Worm (Caenorhabditis elegans): ENCODE measurements around the gene F53B3.6.

DNA sequence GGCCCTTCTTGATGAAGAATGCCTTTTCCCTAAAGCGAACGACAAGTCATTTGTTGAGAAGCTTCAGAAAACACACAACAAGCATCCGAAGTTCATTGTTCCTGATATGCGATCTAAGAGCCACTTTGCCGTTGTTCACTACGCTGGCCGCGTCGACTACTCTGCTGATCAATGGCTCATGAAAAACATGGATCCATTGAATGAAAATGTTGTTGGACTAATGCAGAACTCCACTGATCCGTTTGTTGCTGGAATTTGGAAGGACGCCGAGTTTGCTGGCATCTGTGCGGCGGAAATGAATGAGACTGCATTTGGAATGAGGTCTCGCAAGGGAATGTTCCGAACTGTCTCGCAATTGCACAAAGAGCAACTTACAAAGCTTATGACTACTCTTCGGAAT is 48.7 kb downstream of the F53B3.6 start:
- TF ChIP-seq zfp-3 (GFP tag; conservative IDR thresholded peaks at IDR 0.05): no peak
- TF ChIP-seq zag-1 (tag; optimal IDR thresholded peaks at IDR 0.05): no peak
